Worm (Caenorhabditis elegans) whole organism, L3 larva: ENCODE results near the gene T10B10.4.
A peak's percentile ranks its signal among the peaks of the same experiment; 100 is the strongest.

ENCODE experiments used
- R02D3.7 ChIP-seq: fragments of 150-350 bp; optimal IDR thresholded peaks from 2 replicates; lab custom pipeline; 2014; ENCODE audit warnings: missing biosample characterization, missing genetic modification characterization
- ZK546.5 ChIP-seq: sonication (generic microtip); optimal IDR thresholded peaks from 2 replicates; lab custom pipeline; 2017; ENCODE audit warnings: missing biosample characterization, missing genetic modification characterization
- aly-2 ChIP-seq: fragments of 150-350 bp; optimal IDR thresholded peaks from 2 replicates; lab custom pipeline; 2014; ENCODE audit warnings: missing biosample characterization, missing genetic modification characterization
- ama-1 ChIP-seq: fragments of 150-350 bp; optimal IDR thresholded peaks from 2 replicates; lab custom pipeline; 2018
- ceh-16 ChIP-seq: sonication (generic microtip); optimal IDR thresholded peaks from 2 replicates; lab custom pipeline; 2017; ENCODE audit warnings: missing biosample characterization, missing genetic modification characterization
- ceh-28 ChIP-seq: fragments of 150-350 bp; optimal IDR thresholded peaks from 2 replicates; lab custom pipeline; 2014; ENCODE audit warnings: missing biosample characterization, missing genetic modification reagents, missing genetic modification characterization
- ceh-82 ChIP-seq: fragments of 150-350 bp; optimal IDR thresholded peaks from 2 replicates; lab custom pipeline; 2014; ENCODE audit warnings: missing biosample characterization, missing genetic modification characterization
- ceh-9 ChIP-seq: sonication (generic microtip); optimal IDR thresholded peaks from 2 replicates; lab custom pipeline; 2018; ENCODE audit warnings: missing biosample characterization, missing genetic modification characterization
- daf-12 ChIP-seq: fragments of 150-350 bp; optimal IDR thresholded peaks from 2 replicates; lab custom pipeline; 2014; ENCODE audit warnings: missing biosample characterization, missing genetic modification reagents, missing genetic modification characterization
- egl-27 ChIP-seq: sonication (generic microtip); optimal IDR thresholded peaks from 4 replicates; lab custom pipeline; 2017; ENCODE audit warnings: missing biosample characterization, missing genetic modification reagents, missing genetic modification characterization
- egl-5 ChIP-seq: fragments of 150-350 bp; optimal IDR thresholded peaks from 2 replicates; lab custom pipeline; 2017; ENCODE audit warnings: missing biosample characterization, missing genetic modification reagents, missing genetic modification characterization, inconsistent platforms
- elt-1 ChIP-seq: fragments of 150-350 bp; optimal IDR thresholded peaks from 2 replicates; lab custom pipeline; 2014; ENCODE audit warnings: missing biosample characterization, missing genetic modification characterization
- elt-2 ChIP-seq: sonication (generic microtip); optimal IDR thresholded peaks from 2 replicates; lab custom pipeline; 2016; ENCODE audit warnings: missing genetic modification reagents, mild to moderate bottlenecking, missing genetic modification characterization, missing compliant biosample characterization
- elt-3 ChIP-seq, 3 experiments: fragments of 150-350 bp in 1 of 3; sonication (generic microtip) in 2 of 3; optimal IDR thresholded peaks; 2 replicates in 2 of 3; 4 replicates in 1 of 3; lab custom pipeline; 2014 to 2017; ENCODE audit warnings: missing biosample characterization in 3 of 3, missing genetic modification characterization in 3 of 3
- fkh-10 ChIP-seq: sonication (generic microtip); optimal IDR thresholded peaks from 2 replicates; lab custom pipeline; 2017; ENCODE audit warnings: missing biosample characterization, missing genetic modification reagents, missing genetic modification characterization
- fkh-2 ChIP-seq: fragments of 150-350 bp; optimal IDR thresholded peaks from 2 replicates; lab custom pipeline; 2014; ENCODE audit warnings: missing biosample characterization, missing genetic modification reagents, missing genetic modification characterization
- fos-1 ChIP-seq: fragments of 150-350 bp; optimal IDR thresholded peaks from 2 replicates; lab custom pipeline; 2014; ENCODE audit warnings: missing biosample characterization, missing genetic modification characterization
- hmg-11 ChIP-seq: sonication (generic microtip); optimal IDR thresholded peaks from 2 replicates; lab custom pipeline; 2016; ENCODE audit warnings: missing genetic modification characterization, missing compliant biosample characterization
- jun-1 ChIP-seq: fragments of 150-350 bp; optimal IDR thresholded peaks from 2 replicates; lab custom pipeline; 2014; ENCODE audit warnings: missing biosample characterization, missing genetic modification reagents, missing genetic modification characterization
- lin-15B ChIP-seq: fragments of 150-350 bp; optimal IDR thresholded peaks from 2 replicates; lab custom pipeline; 2014; ENCODE audit warnings: missing biosample characterization, missing genetic modification characterization
- lin-39 ChIP-seq: fragments of 150-350 bp; optimal IDR thresholded peaks from 2 replicates; lab custom pipeline; 2018; ENCODE audit warnings: missing biosample characterization, missing genetic modification reagents, missing genetic modification characterization
- lsy-12 ChIP-seq: sonication (generic microtip); optimal IDR thresholded peaks from 2 replicates; lab custom pipeline; 2016; ENCODE audit warnings: mild to moderate bottlenecking, missing genetic modification characterization, missing compliant biosample characterization
- mdl-1 ChIP-seq: fragments of 150-350 bp; optimal IDR thresholded peaks from 2 replicates; lab custom pipeline; 2014; ENCODE audit warnings: missing biosample characterization, missing genetic modification characterization
- mml-1 ChIP-seq: fragments of 150-350 bp; sonication (generic microtip); optimal IDR thresholded peaks from 3 replicates; lab custom pipeline; 2014; ENCODE audit warnings: missing biosample characterization, missing genetic modification characterization
- nfya-1 ChIP-seq: sonication (generic microtip); optimal IDR thresholded peaks from 2 replicates; lab custom pipeline; 2017; ENCODE audit warnings: missing genetic modification characterization, mild to moderate bottlenecking, missing compliant biosample characterization, antibody characterized with exemption, moderate library complexity; ENCODE audit not compliant: insufficient read depth
- nhr-11 ChIP-seq: fragments of 150-350 bp; optimal IDR thresholded peaks from 2 replicates; lab custom pipeline; 2014; ENCODE audit warnings: missing biosample characterization, missing genetic modification characterization
- nhr-12 ChIP-seq: fragments of 150-350 bp; optimal IDR thresholded peaks from 2 replicates; lab custom pipeline; 2014; ENCODE audit warnings: missing biosample characterization, missing genetic modification characterization
- nhr-23 ChIP-seq: fragments of 150-350 bp; optimal IDR thresholded peaks from 2 replicates; lab custom pipeline; 2014; ENCODE audit warnings: missing biosample characterization, missing genetic modification reagents, missing genetic modification characterization
- nhr-237 ChIP-seq: fragments of 150-350 bp; optimal IDR thresholded peaks from 2 replicates; lab custom pipeline; 2014; ENCODE audit warnings: missing biosample characterization, missing genetic modification characterization
- nhr-25 ChIP-seq: sonication (generic microtip); optimal IDR thresholded peaks from 2 replicates; lab custom pipeline; 2017; ENCODE audit warnings: missing biosample characterization, missing genetic modification characterization
- nhr-28 ChIP-seq: fragments of 150-350 bp; optimal IDR thresholded peaks from 2 replicates; lab custom pipeline; 2014; ENCODE audit warnings: missing biosample characterization, missing genetic modification characterization
- nhr-43 ChIP-seq: sonication (generic microtip); optimal IDR thresholded peaks from 2 replicates; lab custom pipeline; 2016; ENCODE audit warnings: mild to moderate bottlenecking, missing genetic modification characterization, missing compliant biosample characterization; ENCODE audit not compliant: poor library complexity, severe bottlenecking
- nhr-67 ChIP-seq: fragments of 150-350 bp; optimal IDR thresholded peaks from 2 replicates; lab custom pipeline; 2014; ENCODE audit warnings: missing biosample characterization, missing genetic modification characterization
- nhr-76 ChIP-seq: fragments of 150-350 bp; sonication (generic microtip); optimal IDR thresholded peaks from 5 replicates; lab custom pipeline; 2014; ENCODE audit warnings: missing biosample characterization, missing genetic modification characterization
- nhr-77 ChIP-seq: fragments of 150-350 bp; optimal IDR thresholded peaks from 2 replicates; lab custom pipeline; 2014; ENCODE audit warnings: missing biosample characterization, missing genetic modification characterization
- pha-4 ChIP-seq: fragments of 150-350 bp; optimal IDR thresholded peaks from 2 replicates; lab custom pipeline; 2014; ENCODE audit warnings: missing biosample characterization, missing genetic modification reagents, missing genetic modification characterization
- pqm-1 ChIP-seq: fragments of 150-350 bp; optimal IDR thresholded peaks from 2 replicates; lab custom pipeline; 2017; ENCODE audit warnings: missing biosample characterization, missing genetic modification characterization, inconsistent platforms
- sea-2 ChIP-seq: fragments of 150-350 bp; sonication (generic microtip); optimal IDR thresholded peaks from 4 replicates; lab custom pipeline; 2014; ENCODE audit warnings: missing biosample characterization, missing genetic modification reagents, missing genetic modification characterization
- skn-1 ChIP-seq: fragments of 150-350 bp; optimal IDR thresholded peaks from 2 replicates; lab custom pipeline; 2014; ENCODE audit warnings: missing biosample characterization, missing genetic modification characterization
- snpc-4 ChIP-seq: fragments of 150-350 bp; optimal IDR thresholded peaks from 2 replicates; lab custom pipeline; 2014; ENCODE audit warnings: missing biosample characterization, missing genetic modification characterization
- tbx-2 ChIP-seq: sonication (generic microtip); optimal IDR thresholded peaks from 2 replicates; lab custom pipeline; 2016; ENCODE audit warnings: mild to moderate bottlenecking, missing genetic modification characterization, missing compliant biosample characterization
- unc-39 ChIP-seq: sonication (generic microtip); optimal IDR thresholded peaks from 4 replicates; lab custom pipeline; 2017; ENCODE audit warnings: missing biosample characterization, missing genetic modification characterization
- unc-62 ChIP-seq: fragments of 150-350 bp; sonication (generic microtip); optimal IDR thresholded peaks from 4 replicates; lab custom pipeline; 2014; ENCODE audit warnings: missing biosample characterization, missing genetic modification reagents, missing genetic modification characterization
- zag-1 ChIP-seq: fragments of 150-350 bp; optimal IDR thresholded peaks from 2 replicates; lab custom pipeline; 2014; ENCODE audit warnings: missing biosample characterization, missing genetic modification characterization
- ztf-11 ChIP-seq: fragments of 150-350 bp; optimal IDR thresholded peaks from 2 replicates; lab custom pipeline; 2014; ENCODE audit warnings: missing biosample characterization, missing genetic modification characterization
- ztf-4 ChIP-seq: fragments of 150-350 bp; optimal IDR thresholded peaks from 2 replicates; lab custom pipeline; 2014; ENCODE audit warnings: missing biosample characterization, missing genetic modification characterization

The T10B10.4 gene

ce11 chrX:15175211-15175610 is 14.7 kb upstream of the T10B10.4 start:
- TF ChIP-seq skn-1 (tag; lab: Kevin White, UChicago) = no peak
- TF ChIP-seq ceh-28 (tag; lab: Kevin White, UChicago) = no peak
- TF ChIP-seq lsy-12 = no peak
- no peak for TF ChIP-seq elt-2 (tag; lab: Kevin White, UChicago)
- no peak for TF ChIP-seq zag-1
- TF ChIP-seq nhr-67 (tag; lab: Kevin White, UChicago) = no peak
- TF ChIP-seq nhr-11 = no peak
- TF ChIP-seq fkh-2 (tag; lab: Kevin White, UChicago) = no peak
- no peak for TF ChIP-seq egl-27 (tag; lab: Kevin White, UChicago)
- TF ChIP-seq jun-1 (tag; lab: Kevin White, UChicago) = no peak
- TF ChIP-seq nhr-76 (tag; lab: Kevin White, UChicago) = no peak
- TF ChIP-seq pqm-1 = no peak

- TF ChIP-seq mdl-1 (tag; lab: Kevin White, UChicago) (no peak), daf-12 (tag; lab: Kevin White, UChicago) (no peak), pha-4 (tag; lab: Kevin White, UChicago) (no peak), nhr-237 (tag; lab: Kevin White, UChicago) (no peak), nhr-23 (tag; lab: Kevin White, UChicago) (peak; percentile 56), unc-39 (tag; lab: Kevin White, UChicago) (no peak), snpc-4 (no peak), zag-1 (no peak), ceh-16 (tag; lab: Kevin White, UChicago) (no peak), nhr-25 (peak; percentile 32), ztf-4 (no peak), nhr-43 (tag; lab: Kevin White, UChicago) (peak; percentile 27)
- TF ChIP-seq, all 47 proteins: peak for 3
These were observed 13.5 kb upstream of the T10B10.4 start, which contains the start of gene col-41 for ce11 chrX:15176431-15176911. Gene col-41 (minus strand): TSS chrX:15176481.

ce11 chrX:15181454-15181853 is 8.5 kb upstream of the T10B10.4 start, which contains the start of gene pkhm-2:
Gene pkhm-2 (minus strand): TSS chrX:15181465.
- TF ChIP-seq ZK546.5 (tag; lab: Kevin White, UChicago) (no peak), jun-1 (tag; lab: Kevin White, UChicago) (peak; percentile 91), sea-2 (GFP tag; lab: Kevin White, UChicago) (no peak), hmg-11 (tag; lab: Kevin White, UChicago) (peak; percentile 95), unc-39 (tag; lab: Kevin White, UChicago) (no peak), tbx-2 (tag; lab: Kevin White, UChicago) (peak; percentile 84), elt-2 (tag; lab: Kevin White, UChicago) (peak; percentile 76), nhr-28 (no peak), nhr-76 (tag; lab: Kevin White, UChicago) (no peak), nhr-237 (tag; lab: Kevin White, UChicago) (no peak), egl-5 (tag; lab: Kevin White, UChicago) (peak; percentile 88), ztf-4 (no peak), lin-39 (tag; lab: Kevin White, UChicago) (peak; percentile 75), pha-4 (tag; lab: Kevin White, UChicago) (peak; percentile 86), mml-1 (no peak), snpc-4 (peak; percentile 94), lin-15B (peak; percentile 47), nhr-77 (tag; lab: Kevin White, UChicago) (peak; percentile 56), nhr-25 (peak; percentile 97), ceh-16 (tag; lab: Kevin White, UChicago) (no peak), elt-3 (tag; optimal IDR thresholded peaks at IDR 0.05; lab: Kevin White, UChicago) (peak in 1 of 3 experiments; percentile 11), ztf-11 (tag; lab: Kevin White, UChicago) (no peak), pqm-1 (peak; percentile 32), daf-12 (tag; lab: Kevin White, UChicago) (no peak), R02D3.7 (tag; lab: Kevin White, UChicago) (peak; percentile 52), fos-1 (tag; lab: Kevin White, UChicago) (no peak), lsy-12 (peak; percentile 87), skn-1 (tag; lab: Kevin White, UChicago) (peak; percentile 80), aly-2 (tag; lab: Kevin White, UChicago) (no peak), ama-1 (lab: Kevin White, UChicago) (no peak), ceh-9 (no peak), nfya-1 (peak; percentile 78), mdl-1 (tag; lab: Kevin White, UChicago) (no peak), unc-62 (GFP tag; lab: Kevin White, UChicago) (no peak), zag-1 (no peak), ceh-28 (tag; lab: Kevin White, UChicago) (peak; percentile 64), egl-27 (tag; lab: Kevin White, UChicago) (peak; percentile 31), nhr-23 (tag; lab: Kevin White, UChicago) (peak; percentile 88), nhr-43 (tag; lab: Kevin White, UChicago) (peak; percentile 94), nhr-12 (tag; lab: Kevin White, UChicago) (no peak), elt-1 (tag; lab: Kevin White, UChicago) (no peak), nhr-11 (no peak), ceh-82 (peak; percentile 44), nhr-67 (tag; lab: Kevin White, UChicago) (no peak), fkh-10 (GFP tag; lab: Kevin White, UChicago) (peak; percentile 33), fkh-2 (tag; lab: Kevin White, UChicago) (no peak)
